Worm (Caenorhabditis elegans) whole organism, L4 larva: ENCODE data around the gene pde-12.

Experiments
- F37D6.2 ChIP-seq: sonication (generic microtip); optimal IDR thresholded peaks from 2 replicates; lab custom pipeline; 2016; ENCODE audit warnings: mild to moderate bottlenecking, missing genetic modification characterization, missing compliant biosample characterization
- F49E8.2 ChIP-seq: sonication (generic microtip); optimal IDR thresholded peaks from 2 replicates; lab custom pipeline; 2016; ENCODE audit warnings: missing compliant biosample characterization, mild to moderate bottlenecking, missing genetic modification characterization, borderline replicate concordance
- T20F7.1 ChIP-seq: fragments of 200-800 bp; sonication (Bioruptor generic); optimal IDR thresholded peaks from 2 replicates; lab custom pipeline; 2018; ENCODE audit warnings: mild to moderate bottlenecking, missing genetic modification characterization, missing compliant biosample characterization
- Y105C5A.15 ChIP-seq: fragments of 200-800 bp; sonication (Bioruptor generic); IDR thresholded peaks from 2 replicates; pipeline ENCODE4 v1.3.6; 2022; ENCODE audit warnings: missing genetic modification characterization, missing compliant biosample characterization
- Y48G9A.11 ChIP-seq: fragments of 200-800 bp; sonication (Bioruptor generic); IDR thresholded peaks from 2 replicates; pipeline ENCODE4 v1.3.6; 2022; ENCODE audit warnings: missing genetic modification reagents, missing genetic modification characterization, missing compliant biosample characterization
- Y5F2A.4 ChIP-seq: fragments of 200-800 bp; sonication (Bioruptor generic); optimal IDR thresholded peaks from 2 replicates; lab custom pipeline; 2018; ENCODE audit warnings: mild to moderate bottlenecking, missing genetic modification characterization, missing compliant biosample characterization
- aly-2 ChIP-seq: sonication (generic microtip); optimal IDR thresholded peaks from 2 replicates; lab custom pipeline; 2018; ENCODE audit warnings: missing biosample characterization, missing genetic modification characterization
- arid-1 ChIP-seq: fragments of 200-800 bp; sonication (Bioruptor generic); conservative IDR thresholded peaks from 2 replicates; pipeline ENCODE4 v1.3.6; 2022; ENCODE audit warnings: missing genetic modification reagents, missing genetic modification characterization, missing compliant biosample characterization
- ceh-20 ChIP-seq: fragments of 200-800 bp; sonication (Bioruptor generic); IDR thresholded peaks from 2 replicates; pipeline ENCODE4 v1.3.6; 2022; ENCODE audit warnings: missing genetic modification reagents, missing genetic modification characterization, missing compliant biosample characterization
- ceh-28 ChIP-seq: fragments of 150-350 bp; optimal IDR thresholded peaks from 2 replicates; lab custom pipeline; 2014; ENCODE audit warnings: missing biosample characterization, missing genetic modification reagents, missing genetic modification characterization
- ceh-62 ChIP-seq: sonication (generic microtip); optimal IDR thresholded peaks from 2 replicates; lab custom pipeline; 2017; ENCODE audit warnings: missing biosample characterization, missing genetic modification characterization
- ces-1 ChIP-seq: fragments of 150-350 bp; sonication (generic microtip); optimal IDR thresholded peaks from 4 replicates; lab custom pipeline; 2014; ENCODE audit warnings: missing biosample characterization, missing genetic modification reagents, missing genetic modification characterization
- ctbp-1 ChIP-seq: fragments of 200-800 bp; sonication (Bioruptor generic); IDR thresholded peaks from 2 replicates; pipeline ENCODE4 v1.3.6; 2022; ENCODE audit warnings: missing genetic modification reagents, missing genetic modification characterization, missing compliant biosample characterization
- daf-16 ChIP-seq, 3 experiments: sonication (generic microtip); optimal IDR thresholded peaks; 2 replicates each; lab custom pipeline; 2016 to 2017; ENCODE audit warnings: missing genetic modification characterization in 3 of 3, missing genetic modification reagents in 3 of 3, mild to moderate bottlenecking in 2 of 3, missing compliant biosample characterization in 2 of 3, missing biosample characterization in 1 of 3, moderate library complexity in 1 of 3
- daf-8 ChIP-seq: fragments of 200-800 bp; sonication (Bioruptor generic); IDR thresholded peaks from 2 replicates; pipeline ENCODE4 v1.3.6; 2022; ENCODE audit warnings: missing genetic modification characterization, missing compliant biosample characterization
- dmd-6 ChIP-seq: fragments of 200-800 bp; sonication (Bioruptor generic); IDR thresholded peaks from 2 replicates; pipeline ENCODE4 v1.3.6; 2022; ENCODE audit warnings: missing genetic modification reagents, missing genetic modification characterization, missing compliant biosample characterization
- dpl-1 ChIP-seq: fragments of 150-350 bp; optimal IDR thresholded peaks from 2 replicates; lab custom pipeline; 2014; ENCODE audit warnings: missing biosample characterization, missing genetic modification reagents, missing genetic modification characterization
- duxl-1 ChIP-seq: sonication (generic microtip); optimal IDR thresholded peaks from 2 replicates; lab custom pipeline; 2016; ENCODE audit warnings: mild to moderate bottlenecking, missing genetic modification characterization, moderate library complexity, missing compliant biosample characterization; ENCODE audit not compliant: poor library complexity
- dve-1 ChIP-seq: sonication (generic microtip); optimal IDR thresholded peaks from 2 replicates; lab custom pipeline; 2017; ENCODE audit warnings: antibody characterized with exemption, mild to moderate bottlenecking, missing genetic modification characterization, missing compliant biosample characterization; ENCODE audit not compliant: insufficient read depth
- fos-1 ChIP-seq: fragments of 150-350 bp; optimal IDR thresholded peaks from 2 replicates; lab custom pipeline; 2014; ENCODE audit warnings: missing biosample characterization, missing genetic modification characterization
- hlh-30 ChIP-seq: sonication (generic microtip); optimal IDR thresholded peaks from 2 replicates; lab custom pipeline; 2017; ENCODE audit warnings: antibody characterized with exemption, mild to moderate bottlenecking, missing genetic modification characterization, missing compliant biosample characterization; ENCODE audit not compliant: insufficient read depth
- lin-13 ChIP-seq: fragments of 150-350 bp; optimal IDR thresholded peaks from 2 replicates; lab custom pipeline; 2014; ENCODE audit warnings: missing biosample characterization, missing genetic modification reagents, missing genetic modification characterization
- lin-29 ChIP-seq: fragments of 200-800 bp; sonication (Bioruptor generic); IDR thresholded peaks from 2 replicates; pipeline ENCODE4 v1.3.6; 2022; ENCODE audit warnings: missing genetic modification reagents, missing genetic modification characterization, missing compliant biosample characterization
- lin-38 ChIP-seq: fragments of 200-800 bp; sonication (Bioruptor generic); IDR thresholded peaks from 2 replicates; pipeline ENCODE4 v1.3.6; 2022; ENCODE audit warnings: missing genetic modification reagents, missing genetic modification characterization, missing compliant biosample characterization
- lin-39 ChIP-seq: fragments of 150-350 bp; optimal IDR thresholded peaks from 2 replicates; lab custom pipeline; 2014; ENCODE audit warnings: missing biosample characterization, missing genetic modification reagents, missing genetic modification characterization
- lir-3 ChIP-seq: sonication (generic microtip); optimal IDR thresholded peaks from 2 replicates; lab custom pipeline; 2016; ENCODE audit warnings: mild to moderate bottlenecking, missing genetic modification characterization, missing compliant biosample characterization
- lsy-2 ChIP-seq, 2 experiments: fragments of 150-350 bp in 1 of 2; sonication (generic microtip) in 1 of 2; optimal IDR thresholded peaks; 2 replicates each; lab custom pipeline; 2014 to 2017; ENCODE audit warnings: missing biosample characterization in 2 of 2, missing genetic modification characterization in 2 of 2
- madf-9 ChIP-seq: fragments of 200-800 bp; sonication (Bioruptor generic); conservative IDR thresholded peaks from 2 replicates; pipeline ENCODE4 v1.3.6; 2022; ENCODE audit warnings: missing genetic modification reagents, missing genetic modification characterization, missing compliant biosample characterization
- mdl-1 ChIP-seq, 2 experiments: fragments of 150-350 bp in 1 of 2; sonication (generic microtip) in 1 of 2; optimal IDR thresholded peaks; 2 replicates each; lab custom pipeline; 2014 to 2017; ENCODE audit warnings: missing biosample characterization in 2 of 2, missing genetic modification characterization in 2 of 2
- mdt-29 ChIP-seq: fragments of 200-800 bp; sonication (Bioruptor generic); IDR thresholded peaks from 2 replicates; pipeline ENCODE4 v1.3.6; 2022; ENCODE audit warnings: missing genetic modification reagents, missing genetic modification characterization, missing compliant biosample characterization
- mxl-3 ChIP-seq: fragments of 200-800 bp; sonication (Bioruptor generic); optimal IDR thresholded peaks from 2 replicates; lab custom pipeline; 2018; ENCODE audit warnings: mild to moderate bottlenecking, missing genetic modification characterization, missing compliant biosample characterization
- nhr-102 ChIP-seq: sonication (generic microtip); optimal IDR thresholded peaks from 2 replicates; lab custom pipeline; 2016; ENCODE audit warnings: mild to moderate bottlenecking, missing genetic modification characterization, moderate library complexity, missing compliant biosample characterization
- nhr-25 ChIP-seq: sonication (generic microtip); optimal IDR thresholded peaks from 2 replicates; lab custom pipeline; 2017; ENCODE audit warnings: missing genetic modification characterization, mild to moderate bottlenecking, missing compliant biosample characterization, antibody characterized with exemption, moderate library complexity, borderline replicate concordance; ENCODE audit not compliant: insufficient read depth
- nhr-28 ChIP-seq: fragments of 150-350 bp; optimal IDR thresholded peaks from 2 replicates; lab custom pipeline; 2014; ENCODE audit warnings: missing biosample characterization, missing genetic modification characterization
- nhr-48 ChIP-seq: sonication (generic microtip); optimal IDR thresholded peaks from 2 replicates; lab custom pipeline; 2016; ENCODE audit warnings: mild to moderate bottlenecking, missing genetic modification characterization, missing compliant biosample characterization
- nhr-77 ChIP-seq: fragments of 150-350 bp; optimal IDR thresholded peaks from 2 replicates; lab custom pipeline; 2014; ENCODE audit warnings: missing biosample characterization, missing genetic modification characterization
- pha-4 ChIP-seq, 2 experiments: fragments of 150-350 bp in 1 of 2; fragments of 200-800 bp in 1 of 2; sonication (Bioruptor generic) in 1 of 2; IDR thresholded peaks in 1 of 2; optimal IDR thresholded peaks in 1 of 2; 2 replicates each; pipeline versions ENCODE4 v1.3.6 to Lab custom; 2014 to 2022; ENCODE audit warnings: missing genetic modification characterization in 2 of 2, missing genetic modification reagents in 2 of 2, missing biosample characterization in 1 of 2, missing compliant biosample characterization in 1 of 2
- pqm-1 ChIP-seq: sonication (generic microtip); optimal IDR thresholded peaks from 2 replicates; lab custom pipeline; 2017; ENCODE audit warnings: missing biosample characterization, missing genetic modification characterization
- saeg-2 ChIP-seq: fragments of 200-800 bp; sonication (Bioruptor generic); IDR thresholded peaks from 2 replicates; pipeline ENCODE4 v1.3.6; 2022; ENCODE audit warnings: missing genetic modification reagents, missing genetic modification characterization, missing compliant biosample characterization
- sdz-12 ChIP-seq: fragments of 200-800 bp; sonication (Bioruptor generic); optimal IDR thresholded peaks from 2 replicates; lab custom pipeline; 2018; ENCODE audit warnings: mild to moderate bottlenecking, missing genetic modification characterization, missing compliant biosample characterization
- snpc-1.2 ChIP-seq: fragments of 200-800 bp; sonication (Bioruptor generic); IDR thresholded peaks from 2 replicates; pipeline ENCODE4 v1.3.6; 2022; ENCODE audit warnings: missing genetic modification reagents, missing genetic modification characterization, missing compliant biosample characterization
- snpc-4 ChIP-seq: fragments of 150-350 bp; optimal IDR thresholded peaks from 2 replicates; lab custom pipeline; 2014; ENCODE audit warnings: missing biosample characterization, missing genetic modification characterization
- tag-97 ChIP-seq: fragments of 200-800 bp; sonication (Bioruptor generic); IDR thresholded peaks from 2 replicates; pipeline ENCODE4 v1.3.6; 2022; ENCODE audit warnings: missing genetic modification characterization, missing compliant biosample characterization
- unc-130 ChIP-seq: sonication (generic microtip); optimal IDR thresholded peaks from 2 replicates; lab custom pipeline; 2016; ENCODE audit warnings: missing genetic modification reagents, missing genetic modification characterization, missing compliant biosample characterization
- zfp-3 ChIP-seq: fragments of 200-800 bp; sonication (Bioruptor generic); conservative IDR thresholded peaks from 2 replicates; pipeline ENCODE4 v1.3.6; 2022; ENCODE audit warnings: missing genetic modification reagents, missing genetic modification characterization, missing compliant biosample characterization
- zip-11 ChIP-seq: fragments of 200-800 bp; sonication (Bioruptor generic); IDR thresholded peaks from 2 replicates; pipeline ENCODE4 v1.3.6; 2022; ENCODE audit warnings: missing genetic modification characterization, missing compliant biosample characterization
- zip-2 ChIP-seq: fragments of 150-350 bp; optimal IDR thresholded peaks from 2 replicates; lab custom pipeline; 2014; ENCODE audit warnings: missing biosample characterization, missing genetic modification characterization
- ztf-7 ChIP-seq: fragments of 150-350 bp; optimal IDR thresholded peaks from 2 replicates; lab custom pipeline; 2014; ENCODE audit warnings: missing biosample characterization, missing genetic modification characterization

The pde-12 gene

ce11 chrIII:10808802-10809201, 36.0 kb downstream of the pde-12 start (continued):
- TF ChIP-seq unc-130 (GFP tag; lab: Kevin White, UChicago) (no peak), pha-4 (GFP tag; IDR thresholded peaks at IDR 0.05; lab: Robert Waterston, UW) (no peak; the same call in 1 of the 2 replicates), pha-4 (tag; optimal IDR thresholded peaks at IDR 0.05; lab: Kevin White, UChicago) (no peak), T20F7.1 (GFP tag; lab: Kevin White, UChicago) (no peak), duxl-1 (tag; lab: Kevin White, UChicago) (no peak), ces-1 (no peak), lsy-2 (tag; optimal IDR thresholded peaks at IDR 0.05; lab: Kevin White, UChicago) (no peak), daf-8 (GFP tag; lab: Robert Waterston, UW) (0 out of 2 replicates have a peak, but pooled peaks have one; percentile 56), nhr-48 (tag; lab: Kevin White, UChicago) (no peak)

ce11 chrIII:10807956-10808355, 36.9 kb downstream of the pde-12 start:
- TF ChIP-seq daf-16 (GFP tag; optimal IDR thresholded peaks at IDR 0.05; lab: Kevin White, UChicago) (no peak), daf-16 (tag; optimal IDR thresholded peaks at IDR 0.05; lab: Kevin White, UChicago) (no peak), nhr-28 (tag; lab: Kevin White, UChicago) (no peak), mdt-29 (no peak), zfp-3 (GFP tag; lab: Robert Waterston, UW) (no peak), mdl-1 (tag; optimal IDR thresholded peaks at IDR 0.05; lab: Kevin White, UChicago) (no peak), arid-1 (GFP tag; lab: Robert Waterston, UW) (0 out of 2 replicates have a peak, but pooled peaks have one; percentile 14), Y5F2A.4 (GFP tag; lab: Kevin White, UChicago) (no peak), zip-2 (tag; lab: Kevin White, UChicago) (no peak), ctbp-1 (GFP tag; lab: Robert Waterston, UW) (0 out of 2 replicates have a peak, but pooled peaks have one; percentile 37), sdz-12 (GFP tag; lab: Kevin White, UChicago) (no peak), ceh-28 (tag; lab: Kevin White, UChicago) (no peak), ceh-20 (GFP tag; lab: Robert Waterston, UW) (no peak; the same call in 1 of the 2 replicates), dmd-6 (GFP tag; lab: Robert Waterston, UW) (no peak; the same call in 1 of the 2 replicates), lin-29 (GFP tag; lab: Robert Waterston, UW) (no peak), saeg-2 (no peak), F49E8.2 (tag; lab: Kevin White, UChicago) (no peak), ceh-62 (no peak), lin-13 (GFP tag; lab: Kevin White, UChicago) (no peak), madf-9 (GFP tag; lab: Robert Waterston, UW) (no peak), tag-97 (GFP tag; lab: Robert Waterston, UW) (no peak), lir-3 (tag; lab: Kevin White, UChicago) (no peak), nhr-25 (tag; lab: Kevin White, UChicago) (no peak), nhr-77 (tag; lab: Kevin White, UChicago) (no peak), Y48G9A.11 (GFP tag; lab: Robert Waterston, UW) (no peak), dpl-1 (GFP tag; lab: Kevin White, UChicago) (peak; percentile 34), nhr-102 (tag; lab: Kevin White, UChicago) (no peak), lin-38 (GFP tag; lab: Robert Waterston, UW) (no peak; the same call in 1 of the 2 replicates), lin-39 (tag; lab: Kevin White, UChicago) (no peak), zip-11 (GFP tag; lab: Robert Waterston, UW) (no peak), snpc-4 (tag; lab: Kevin White, UChicago) (no peak), mxl-3 (GFP tag; lab: Kevin White, UChicago) (peak; percentile 64), F37D6.2 (tag; lab: Kevin White, UChicago) (no peak), hlh-30 (no peak), ztf-7 (tag; lab: Kevin White, UChicago) (no peak), pqm-1 (tag; lab: Kevin White, UChicago) (no peak), fos-1 (no peak), aly-2 (tag; lab: Kevin White, UChicago) (no peak), snpc-1.2 (GFP tag; lab: Robert Waterston, UW) (no peak), Y105C5A.15 (GFP tag; lab: Robert Waterston, UW) (no peak), dve-1 (tag; lab: Kevin White, UChicago) (no peak)
